Fruit fly (Drosophila melanogaster): ENCODE data around the gene CG5114.

Gene CG5114

dm6 chr3L:14956288-14957032 is 26.2 kb upstream of the CG5114 start (continued):
- peak; percentile 97 for TF ChIP-seq zen (tag; optimal IDR thresholded peaks at IDR 0.05)
- TF ChIP-seq Awh (GFP tag; IDR thresholded peaks at IDR 0.05) = no peak
- TF ChIP-seq CG12659 (GFP tag; optimal IDR thresholded peaks at IDR 0.05) = no peak
- TF ChIP-seq Sry-β (GFP tag; optimal IDR thresholded peaks at IDR 0.05) = no peak
- no peak for TF ChIP-seq CG6854 (GFP tag; optimal IDR thresholded peaks at IDR 0.05)
- peak; percentile 14 for TF ChIP-seq NC2α (GFP tag; optimal IDR thresholded peaks at IDR 0.05)
- TF ChIP-seq Mes4 (GFP tag; optimal IDR thresholded peaks at IDR 0.05) = peak; percentile 6
- TF ChIP-seq CG9727 (GFP tag; optimal IDR thresholded peaks at IDR 0.05) = peak; percentile 90
- peak; percentile 66 for TF ChIP-seq MTF-1 (GFP tag; optimal IDR thresholded peaks at IDR 0.05; ENCODE audit: borderline replicate concordance)
- no peak for TF ChIP-seq sens-2 (GFP tag; IDR thresholded peaks at IDR 0.05)
- peak; percentile 57 for TF ChIP-seq Nf-YB (GFP tag; optimal IDR thresholded peaks at IDR 0.05)
- no peak for TF ChIP-seq CG34422 (GFP tag; IDR thresholded peaks at IDR 0.05)
- no peak for TF ChIP-seq CG6689 (GFP tag; IDR thresholded peaks at IDR 0.05)
- no peak for TF ChIP-seq phol (tag; optimal IDR thresholded peaks at IDR 0.05)
- no peak for TF ChIP-seq PHDP (tag; optimal IDR thresholded peaks at IDR 0.05)
- peak; percentile 65 for TF ChIP-seq D (optimal IDR thresholded peaks at IDR 0.05)
- peak; percentile 47 for TF ChIP-seq D (GFP tag; optimal IDR thresholded peaks at IDR 0.05)
- TF ChIP-seq fd3F (GFP tag; optimal IDR thresholded peaks at IDR 0.05) = no peak
- TF ChIP-seq CG6813 (GFP tag; optimal IDR thresholded peaks at IDR 0.05) = peak; percentile 87
- TF ChIP-seq peb (GFP tag; IDR thresholded peaks at IDR 0.05) = no peak
- no peak for TF ChIP-seq aop (GFP tag; IDR thresholded peaks at IDR 0.05)
- peak; percentile 79 for TF ChIP-seq CG1233 (GFP tag; optimal IDR thresholded peaks at IDR 0.05)
- TF ChIP-seq seq (GFP tag; IDR thresholded peaks at IDR 0.05) = no peak
- peak; percentile 16 for TF ChIP-seq CG33213 (GFP tag; optimal IDR thresholded peaks at IDR 0.05)
- no peak for TF ChIP-seq Chrac-16 (GFP tag; optimal IDR thresholded peaks at IDR 0.05)
- no peak for TF ChIP-seq CG12769 (tag; optimal IDR thresholded peaks at IDR 0.05)
- peak; percentile 38 for TF ChIP-seq CG8359 (GFP tag; optimal IDR thresholded peaks at IDR 0.05; ENCODE audit: borderline replicate concordance)
- peak in 1 of 2 experiments; percentile 39 for TF ChIP-seq Pdp1 (GFP tag; optimal IDR thresholded peaks at IDR 0.05)
- peak; percentile 100 for TF ChIP-seq fd102C (GFP tag; optimal IDR thresholded peaks at IDR 0.05)
- peak; percentile 25 for TF ChIP-seq CG4820 (GFP tag; optimal IDR thresholded peaks at IDR 0.05)
- no peak for TF ChIP-seq CG14667 (GFP tag; IDR thresholded peaks at IDR 0.05)
- TF ChIP-seq gfzf (GFP tag; optimal IDR thresholded peaks at IDR 0.05) = no peak
- TF ChIP-seq CG15601 (tag; optimal IDR thresholded peaks at IDR 0.05) = peak; percentile 37
- TF ChIP-seq CG12236 (GFP tag; optimal IDR thresholded peaks at IDR 0.05) = peak; percentile 37
- no peak for TF ChIP-seq bsh (GFP tag; optimal IDR thresholded peaks at IDR 0.05)
- TF ChIP-seq CG10959 (GFP tag; IDR thresholded peaks at IDR 0.05) = no peak
- TF ChIP-seq tll (GFP tag; optimal IDR thresholded peaks at IDR 0.05) = peak in 1 of 2 experiments; percentile 98
- peak; percentile 86 for TF ChIP-seq CG33557 (GFP tag; optimal IDR thresholded peaks at IDR 0.05)
- no peak for TF ChIP-seq CG7372 (GFP tag; IDR thresholded peaks at IDR 0.05)
- no peak for TF ChIP-seq ind (GFP tag; optimal IDR thresholded peaks at IDR 0.05)
- TF ChIP-seq CG12104 (GFP tag; optimal IDR thresholded peaks at IDR 0.05) = peak; percentile 62
- no peak for TF ChIP-seq tna (GFP tag; IDR thresholded peaks at IDR 0.05; ENCODE audit: partially characterized antibody)
- peak; percentile 42; the same call in 2 of the 3 replicates for TF ChIP-seq CG17361 (GFP tag; IDR thresholded peaks at IDR 0.05)
- TF ChIP-seq NK7.1 (GFP tag; optimal IDR thresholded peaks at IDR 0.05) = peak; percentile 26
- peak; percentile 65 for TF ChIP-seq pros (GFP tag; optimal IDR thresholded peaks at IDR 0.05)
- TF ChIP-seq bcd (GFP tag; optimal IDR thresholded peaks at IDR 0.05) = no peak
- no peak for TF ChIP-seq sisA (GFP tag; IDR thresholded peaks at IDR 0.05)
- no peak for TF ChIP-seq CG2678 (tag; optimal IDR thresholded peaks at IDR 0.05)
- TF ChIP-seq tup (GFP tag; optimal IDR thresholded peaks at IDR 0.05) = peak; percentile 42

All from whole organism, embryonic.